Worm (Caenorhabditis elegans): ENCODE results near the gene srj-8.

Gene srj-8

ce11 chrV:3256809-3257208, 9.2 kb downstream of the srj-8 start:
- TF ChIP-seq lin-11 (tag; optimal IDR thresholded peaks at IDR 0.05) (no peak), unc-55 (GFP tag; optimal IDR thresholded peaks at IDR 0.05) (no peak), T23F11.4 (GFP tag; optimal IDR thresholded peaks at IDR 0.05) (no peak), Y22D7AL.16 (tag; optimal IDR thresholded peaks at IDR 0.05) (no peak), tbx-7 (tag; optimal IDR thresholded peaks at IDR 0.05) (no peak), elt-4 (tag; optimal IDR thresholded peaks at IDR 0.05) (no peak), hlh-8 (tag; optimal IDR thresholded peaks at IDR 0.05) (peak; percentile 30), hlh-30 (tag; optimal IDR thresholded peaks at IDR 0.05; ENCODE audit: insufficient read depth) (peak; percentile 37), C08G9.2 (tag; optimal IDR thresholded peaks at IDR 0.05) (no peak), unc-42 (tag; optimal IDR thresholded peaks at IDR 0.05) (no peak)

- TF ChIP-seq ceh-22 (tag; optimal IDR thresholded peaks at IDR 0.05) (no peak), pha-4 (tag; optimal IDR thresholded peaks at IDR 0.05) (no peak), npax-4 (tag; optimal IDR thresholded peaks at IDR 0.05) (no peak), C38D4.7 (GFP tag; optimal IDR thresholded peaks at IDR 0.05) (no peak), hlh-15 (tag; optimal IDR thresholded peaks at IDR 0.05) (no peak), gmeb-2 (tag; optimal IDR thresholded peaks at IDR 0.05) (no peak), Y22D7AL.16 (tag; optimal IDR thresholded peaks at IDR 0.05) (no peak), F13H6.1 (tag; optimal IDR thresholded peaks at IDR 0.05) (no peak), pat-9 (tag; optimal IDR thresholded peaks at IDR 0.05) (no peak), nfya-1 (tag; optimal IDR thresholded peaks at IDR 0.05) (no peak)
Observed at ce11 chrV:3257277-3257676, 9.7 kb downstream of the srj-8 start, which contains the start of gene T28A11.22. Gene T28A11.22 (plus strand): TSS chrV:3257577.

ce11 chrV:3259168-3259622, 11.6 kb downstream of the srj-8 start, which contains the start of gene T28A11.16:
Gene T28A11.16 (minus strand): TSS chrV:3259218.
- TF ChIP-seq hlh-6 (tag; optimal IDR thresholded peaks at IDR 0.05) (no peak), ceh-48 (tag; optimal IDR thresholded peaks at IDR 0.05) (no peak), ets-4 (tag; optimal IDR thresholded peaks at IDR 0.05) (no peak), eyg-1 (tag; optimal IDR thresholded peaks at IDR 0.05) (no peak), unc-55 (GFP tag; optimal IDR thresholded peaks at IDR 0.05) (no peak), syd-9 (tag; optimal IDR thresholded peaks at IDR 0.05) (no peak), zip-5 (tag; optimal IDR thresholded peaks at IDR 0.05) (no peak), ahr-1 (tag; optimal IDR thresholded peaks at IDR 0.05) (no peak), ceh-22 (tag; optimal IDR thresholded peaks at IDR 0.05) (no peak), Y22D7AL.16 (tag; optimal IDR thresholded peaks at IDR 0.05) (no peak), sdc-2 (tag; optimal IDR thresholded peaks at IDR 0.05) (no peak), elt-4 (tag; optimal IDR thresholded peaks at IDR 0.05) (no peak), unc-86 (tag; optimal IDR thresholded peaks at IDR 0.05) (no peak), ceh-9 (tag; optimal IDR thresholded peaks at IDR 0.05) (no peak), ceh-34 (tag; optimal IDR thresholded peaks at IDR 0.05) (no peak), unc-42 (tag; optimal IDR thresholded peaks at IDR 0.05) (no peak), F13H6.1 (tag; optimal IDR thresholded peaks at IDR 0.05) (no peak), lin-11 (tag; optimal IDR thresholded peaks at IDR 0.05) (no peak)

DNA sequence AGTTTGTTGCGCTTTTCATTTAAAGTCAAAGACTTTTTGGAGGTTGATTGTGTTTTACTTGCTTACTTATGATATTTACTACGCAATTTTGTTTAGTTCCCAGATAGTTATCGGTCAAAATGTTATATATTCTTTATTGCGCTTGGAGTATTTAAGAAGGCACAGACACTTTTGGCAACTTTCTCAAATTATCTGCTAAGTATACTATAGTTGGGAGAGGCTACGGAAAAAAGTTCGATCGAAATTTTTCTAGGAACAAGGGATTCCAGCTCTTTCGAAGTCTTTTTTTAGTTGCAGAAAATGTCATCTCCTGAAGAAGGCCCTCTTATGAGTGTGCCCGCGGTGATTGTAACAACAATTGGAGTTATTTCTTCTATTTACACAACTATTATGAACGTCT, 12.5 kb downstream of the srj-8 start, which contains the start of gene srbc-5:
Gene srbc-5, plus strand, starts transcription at position 301 of the 400 bp plus-strand sequence.
- no peak for TF ChIP-seq tbx-7 (tag; optimal IDR thresholded peaks at IDR 0.05)
- no peak for TF ChIP-seq tbx-2 (tag; optimal IDR thresholded peaks at IDR 0.05)
- TF ChIP-seq ceh-30 (tag; optimal IDR thresholded peaks at IDR 0.05), result no peak
- no peak for TF ChIP-seq pag-3 (tag; optimal IDR thresholded peaks at IDR 0.05; ENCODE audit: borderline replicate concordance)
- no peak for TF ChIP-seq hlh-8 (tag; optimal IDR thresholded peaks at IDR 0.05)
- TF ChIP-seq syd-9 (tag; optimal IDR thresholded peaks at IDR 0.05), result no peak
- no peak for TF ChIP-seq ceh-22 (tag; optimal IDR thresholded peaks at IDR 0.05)
- no peak for TF ChIP-seq nfya-1 (tag; optimal IDR thresholded peaks at IDR 0.05)
- no peak for TF ChIP-seq F13H6.1 (tag; optimal IDR thresholded peaks at IDR 0.05)
- TF ChIP-seq ttx-3 (tag; optimal IDR thresholded peaks at IDR 0.05), result no peak
- no peak for TF ChIP-seq nhr-232 (tag; optimal IDR thresholded peaks at IDR 0.05)
